Worm (Caenorhabditis elegans) whole organism, midembryonic: Measurements from ENCODE around the gene M02E1.3.
"Not testable (repeated sequence)": the region's sequence is repeated elsewhere in the genome, so short reads cannot be mapped to it uniquely, and the experiment has no call there.

Experiments
- T22C8.4 ChIP-seq: fragments of 200-800 bp; sonication (Bioruptor generic); IDR thresholded peaks from 2 replicates; pipeline ENCODE4 v1.3.6; 2022; ENCODE audit warnings: missing genetic modification characterization, missing compliant biosample characterization
- cog-1 ChIP-seq: sonication (generic microtip); optimal IDR thresholded peaks from 2 replicates; lab custom pipeline; 2016; ENCODE audit warnings: missing genetic modification characterization, missing compliant biosample characterization
- flt-1 ChIP-seq: fragments of 200-800 bp; sonication (Bioruptor generic); IDR thresholded peaks from 2 replicates; pipeline ENCODE4 v1.3.6; 2022; ENCODE audit warnings: missing genetic modification characterization, missing compliant biosample characterization
- klf-2 ChIP-seq: fragments of 200-800 bp; sonication (Bioruptor generic); conservative IDR thresholded peaks from 2 replicates; pipeline ENCODE4 v1.3.6; 2022; ENCODE audit warnings: missing genetic modification reagents, missing genetic modification characterization, missing compliant biosample characterization
- med-1 ChIP-seq: sonication (generic microtip); optimal IDR thresholded peaks from 2 replicates; lab custom pipeline; 2017; ENCODE audit warnings: missing genetic modification characterization, mild to moderate bottlenecking, missing compliant biosample characterization, antibody characterized with exemption, missing genetic modification reagents; ENCODE audit not compliant: insufficient read depth
- ref-1 ChIP-seq: fragments of 200-800 bp; sonication (Bioruptor generic); conservative IDR thresholded peaks from 2 replicates; pipeline ENCODE4 v1.3.6; 2022; ENCODE audit warnings: missing genetic modification reagents, missing genetic modification characterization, missing compliant biosample characterization
- tab-1 ChIP-seq: fragments of 200-800 bp; sonication (Bioruptor generic); IDR thresholded peaks from 2 replicates; pipeline ENCODE4 v1.3.6; 2022; ENCODE audit warnings: missing genetic modification characterization, missing compliant biosample characterization
- ztf-23 ChIP-seq: fragments of 200-800 bp; sonication (Bioruptor generic); IDR thresholded peaks from 2 replicates; pipeline ENCODE4 v1.3.6; 2022; ENCODE audit warnings: missing genetic modification reagents, missing genetic modification characterization, missing compliant biosample characterization
- ztf-29 ChIP-seq: fragments of 200-800 bp; sonication (Bioruptor generic); IDR thresholded peaks from 2 replicates; pipeline ENCODE4 v1.3.6; 2022; ENCODE audit warnings: missing genetic modification reagents, missing genetic modification characterization, missing compliant biosample characterization

M02E1.3 gene

DNA sequence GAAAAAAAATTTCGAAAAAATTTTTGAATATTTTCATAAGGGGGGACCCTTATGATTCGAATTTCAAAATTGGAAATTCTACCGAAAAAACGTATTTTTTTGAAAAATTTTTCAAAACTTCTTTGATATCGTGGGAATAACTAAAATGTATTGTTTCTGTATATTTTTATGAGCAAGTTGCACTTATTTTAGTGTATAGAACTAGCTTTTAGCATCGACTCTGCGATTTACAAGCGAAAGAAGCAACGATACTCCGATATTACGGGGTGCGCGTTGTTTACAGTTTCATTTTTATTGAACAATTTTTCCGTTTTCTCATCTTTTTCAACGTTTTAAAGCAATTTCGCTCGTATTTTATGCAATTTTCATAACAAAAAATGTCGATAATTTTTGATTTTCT lies at the start of gene M02E1.3:
M02E1.3 (plus strand) TSS at position 301 of the 400 bp plus-strand sequence.
- not testable (repeated sequence) for TF ChIP-seq cog-1 (tag; lab: Kevin White, UChicago); tab-1 (GFP tag; lab: Robert Waterston, UW); T22C8.4 (GFP tag; lab: Robert Waterston, UW)

ce11 chrX:273912-274311 lies 48.4 kb upstream of the M02E1.3 start, which contains the start of gene Y108F1.5:
TSS of gene Y108F1.5 (minus strand) at chrX:274012.
- not testable (repeated sequence) for TF ChIP-seq klf-2; tab-1 (GFP tag; lab: Robert Waterston, UW); ztf-23 (GFP tag; lab: Robert Waterston, UW)

DNA sequence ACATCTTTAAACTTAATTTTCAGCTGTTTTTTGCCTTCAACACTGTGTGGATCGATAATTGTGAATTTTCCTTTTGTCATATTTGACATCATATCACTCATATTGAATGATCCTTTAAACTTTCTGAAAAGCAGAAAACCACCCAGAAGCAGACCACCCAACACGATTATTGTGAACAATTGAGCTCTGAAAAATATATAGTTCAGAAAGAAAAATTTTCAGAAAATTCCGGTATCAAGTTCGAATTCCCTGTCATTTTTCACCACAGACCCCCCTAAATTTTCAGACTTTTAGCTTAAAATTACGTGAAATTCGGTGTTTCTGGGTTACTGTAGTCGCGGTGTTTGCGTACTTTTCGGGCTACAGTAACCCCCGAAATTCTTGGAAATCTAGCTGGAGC lies 36.2 kb upstream of the M02E1.3 start, which contains the start of gene Y47C4A.1:
Y47C4A.1 (minus strand) TSS at position 101 of the 400 bp plus-strand sequence.
- TF ChIP-seq med-1 (GFP tag; lab: Kevin White, UChicago); ztf-29 (GFP tag; lab: Robert Waterston, UW); cog-1 (tag; lab: Kevin White, UChicago): not testable (repeated sequence)

- TF ChIP-seq ref-1 (no peak), flt-1 (GFP tag; lab: Robert Waterston, UW) (no peak), med-1 (GFP tag; lab: Kevin White, UChicago) (no peak), ztf-29 (GFP tag; lab: Robert Waterston, UW) (no peak), T22C8.4 (GFP tag; lab: Robert Waterston, UW) (no peak), klf-2 (no peak), tab-1 (GFP tag; lab: Robert Waterston, UW) (no peak), cog-1 (tag; lab: Kevin White, UChicago) (no peak), ztf-23 (GFP tag; lab: Robert Waterston, UW) (no peak)
Observed at ce11 chrX:295726-296125, 26.6 kb upstream of the M02E1.3 start.

DNA sequence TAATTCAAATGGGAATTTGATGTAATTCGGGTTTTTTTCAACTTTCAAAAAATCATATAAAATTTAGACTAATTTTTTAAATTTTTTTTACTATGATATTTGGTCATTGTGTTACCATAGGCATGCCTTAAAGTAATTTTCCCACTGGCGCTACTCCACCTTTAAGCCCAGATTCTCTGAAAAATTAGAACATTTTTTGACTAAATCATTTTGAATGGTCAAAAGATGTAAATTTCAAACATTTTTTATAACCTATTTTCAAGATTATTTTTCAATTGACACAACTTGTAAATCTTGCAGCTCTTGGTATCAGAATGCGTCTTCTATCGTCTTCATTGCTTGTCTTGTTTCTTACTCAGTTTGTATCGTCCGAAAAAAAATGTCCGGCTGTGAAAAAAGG lies 25.4 kb upstream of the M02E1.3 start, which contains the start of gene R57.2:
R57.2 (plus strand) TSS at position 301 of the 400 bp plus-strand sequence.
- TF ChIP-seq flt-1 (GFP tag; lab: Robert Waterston, UW) (no peak), T22C8.4 (GFP tag; lab: Robert Waterston, UW) (no peak), tab-1 (GFP tag; lab: Robert Waterston, UW) (no peak), med-1 (GFP tag; lab: Kevin White, UChicago) (no peak), ref-1 (no peak), klf-2 (no peak), ztf-29 (GFP tag; lab: Robert Waterston, UW) (no peak), ztf-23 (GFP tag; lab: Robert Waterston, UW) (no peak)

DNA sequence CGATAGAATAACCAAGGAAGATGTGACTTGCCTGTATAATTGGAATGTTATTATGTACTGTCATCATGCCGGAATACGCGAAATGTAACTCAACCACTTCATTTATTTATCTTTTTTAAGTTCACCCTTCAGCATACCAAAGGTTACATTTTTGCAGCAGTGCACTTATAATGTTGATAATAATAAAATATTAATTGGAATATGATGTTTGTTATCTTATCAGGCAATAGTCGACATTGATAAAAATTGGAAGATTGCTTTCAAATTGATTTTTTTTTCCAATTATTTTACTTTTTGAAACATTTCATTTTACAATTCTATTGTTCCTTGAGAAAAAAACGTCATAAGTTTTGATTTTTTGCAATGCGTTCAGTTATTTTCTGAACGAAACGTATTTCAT lies 23.2 kb upstream of the M02E1.3 start:
- TF ChIP-seq cog-1 (tag; lab: Kevin White, UChicago) (no peak), med-1 (GFP tag; lab: Kevin White, UChicago) (no peak), ztf-29 (GFP tag; lab: Robert Waterston, UW) (no peak), T22C8.4 (GFP tag; lab: Robert Waterston, UW) (no peak), flt-1 (GFP tag; lab: Robert Waterston, UW) (no peak), ztf-23 (GFP tag; lab: Robert Waterston, UW) (no peak), ref-1 (no peak), tab-1 (GFP tag; lab: Robert Waterston, UW) (no peak), klf-2 (no peak)

- TF ChIP-seq cog-1 (tag; lab: Kevin White, UChicago) = no peak
- no peak for TF ChIP-seq ztf-23 (GFP tag; lab: Robert Waterston, UW)
- TF ChIP-seq ref-1 = no peak
- TF ChIP-seq ztf-29 (GFP tag; lab: Robert Waterston, UW) = no peak
- no peak for TF ChIP-seq med-1 (GFP tag; lab: Kevin White, UChicago)
- TF ChIP-seq flt-1 (GFP tag; lab: Robert Waterston, UW) = no peak
- no peak for TF ChIP-seq klf-2
- no peak for TF ChIP-seq tab-1 (GFP tag; lab: Robert Waterston, UW)
- no peak for TF ChIP-seq T22C8.4 (GFP tag; lab: Robert Waterston, UW)
Observed at ce11 chrX:300250-300649, 22.1 kb upstream of the M02E1.3 start.

DNA sequence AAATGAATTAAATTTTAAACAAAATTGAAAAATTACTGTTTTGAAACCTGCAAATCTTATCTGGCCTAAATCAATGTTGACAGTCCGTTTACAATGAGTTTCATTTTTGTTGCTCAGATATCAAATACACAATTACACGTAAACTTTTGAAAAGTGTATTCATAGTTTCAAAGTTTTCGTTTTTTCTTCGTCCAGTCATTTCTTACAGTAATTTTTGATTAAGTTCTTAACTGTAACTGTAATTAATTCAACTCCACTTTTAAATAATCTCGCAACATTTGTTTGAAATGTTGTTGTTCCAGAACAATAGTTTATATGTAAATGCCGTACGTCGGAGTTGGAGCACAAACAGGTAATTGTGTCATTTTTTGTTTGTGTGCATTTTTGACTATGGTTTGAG lies 20.8 kb upstream of the M02E1.3 start, which contains the start of gene gcp-2.1:
gcp-2.1 (plus strand) TSS at position 301 of the 400 bp plus-strand sequence.
- no peak for TF ChIP-seq ztf-23 (GFP tag; lab: Robert Waterston, UW)
- no peak for TF ChIP-seq cog-1 (tag; lab: Kevin White, UChicago)
- no peak for TF ChIP-seq flt-1 (GFP tag; lab: Robert Waterston, UW)
- TF ChIP-seq T22C8.4 (GFP tag; lab: Robert Waterston, UW) = no peak
- TF ChIP-seq ref-1 = no peak

DNA sequence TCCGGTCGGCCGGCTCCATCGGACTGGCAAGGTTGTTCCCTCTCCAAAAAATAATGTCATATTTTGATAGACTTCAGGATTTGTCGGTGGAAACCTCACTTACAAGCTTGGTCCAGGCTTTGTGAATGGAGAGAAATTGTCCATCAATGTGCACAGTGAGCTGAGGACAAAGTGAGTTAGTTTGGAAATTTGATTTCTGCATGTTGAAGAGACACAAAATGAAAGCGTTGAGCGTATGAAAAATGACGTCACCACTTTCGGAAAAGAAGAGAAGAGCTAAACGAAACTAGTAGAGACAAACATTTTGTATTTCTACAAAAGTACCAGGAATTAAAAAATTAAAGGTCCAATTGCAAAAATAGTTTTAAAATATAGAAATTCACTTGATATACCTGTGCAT lies 17.3 kb upstream of the M02E1.3 start:
- TF ChIP-seq med-1 (GFP tag; lab: Kevin White, UChicago) (no peak), flt-1 (GFP tag; lab: Robert Waterston, UW) (no peak), cog-1 (tag; lab: Kevin White, UChicago) (no peak), ztf-29 (GFP tag; lab: Robert Waterston, UW) (no peak), ref-1 (no peak), klf-2 (no peak), tab-1 (GFP tag; lab: Robert Waterston, UW) (no peak), T22C8.4 (GFP tag; lab: Robert Waterston, UW) (no peak), ztf-23 (GFP tag; lab: Robert Waterston, UW) (no peak)

ce11 chrX:309076-309475 lies 13.2 kb upstream of the M02E1.3 start:
- TF ChIP-seq cog-1 (tag; lab: Kevin White, UChicago) (no peak), ztf-29 (GFP tag; lab: Robert Waterston, UW) (no peak), flt-1 (GFP tag; lab: Robert Waterston, UW) (no peak), tab-1 (GFP tag; lab: Robert Waterston, UW) (no peak), med-1 (GFP tag; lab: Kevin White, UChicago) (no peak), T22C8.4 (GFP tag; lab: Robert Waterston, UW) (no peak), klf-2 (no peak), ref-1 (no peak), ztf-23 (GFP tag; lab: Robert Waterston, UW) (no peak)
